Worm (Caenorhabditis elegans) whole organism, young adult: Measurements from ENCODE around the gene ceeh-1.

ENCODE experiments used
- B0336.3 ChIP-seq: fragments of 200-800 bp; sonication (Bioruptor generic); IDR thresholded peaks from 2 replicates; pipeline ENCODE4 v1.3.6; 2022; ENCODE audit warnings: missing genetic modification characterization, missing compliant biosample characterization
- F39B2.1 ChIP-seq: fragments of 200-800 bp; sonication (Bioruptor generic); IDR thresholded peaks from 2 replicates; pipeline ENCODE4 v1.3.6; 2022; ENCODE audit warnings: missing genetic modification reagents, missing genetic modification characterization, missing compliant biosample characterization
- F55B11.4 ChIP-seq: sonication (generic microtip); optimal IDR thresholded peaks from 2 replicates; lab custom pipeline; 2016; ENCODE audit warnings: missing compliant biosample characterization, missing genetic modification characterization, borderline replicate concordance; ENCODE audit not compliant: insufficient read depth
- K12H6.12 ChIP-seq: fragments of 200-800 bp; sonication (Bioruptor generic); optimal IDR thresholded peaks from 2 replicates; lab custom pipeline; 2018; ENCODE audit warnings: mild to moderate bottlenecking, missing genetic modification characterization, missing compliant biosample characterization
- Y53G8AR.9 ChIP-seq: fragments of 200-800 bp; sonication (Bioruptor generic); conservative IDR thresholded peaks from 2 replicates; pipeline ENCODE4 v1.3.6; 2022; ENCODE audit warnings: missing genetic modification reagents, missing genetic modification characterization, missing compliant biosample characterization
- Y56A3A.18 ChIP-seq: fragments of 200-800 bp; sonication (Bioruptor generic); IDR thresholded peaks from 2 replicates; pipeline ENCODE4 v1.3.6; 2022; ENCODE audit warnings: missing genetic modification reagents, missing genetic modification characterization, missing compliant biosample characterization
- attf-6 ChIP-seq: fragments of 200-800 bp; sonication (Bioruptor generic); IDR thresholded peaks from 2 replicates; pipeline ENCODE4 v1.3.6; 2022; ENCODE audit warnings: missing genetic modification reagents, missing genetic modification characterization, missing compliant biosample characterization
- cebp-1 ChIP-seq, 2 experiments: fragments of 200-800 bp in 1 of 2; sonication (Bioruptor generic) in 1 of 2; sonication (generic microtip) in 1 of 2; IDR thresholded peaks in 1 of 2; optimal IDR thresholded peaks in 1 of 2; 2 replicates each; pipeline versions ENCODE4 v1.3.6 to Lab custom; 2017 to 2022; ENCODE audit warnings: missing compliant biosample characterization in 2 of 2, missing genetic modification characterization in 2 of 2, mild to moderate bottlenecking in 1 of 2, missing genetic modification reagents in 1 of 2, moderate library complexity in 1 of 2
- ceh-91 ChIP-seq: fragments of 200-800 bp; sonication (Bioruptor generic); IDR thresholded peaks from 2 replicates; pipeline ENCODE4 v1.3.6; 2022; ENCODE audit warnings: missing genetic modification reagents, missing genetic modification characterization, missing compliant biosample characterization
- dox-1 ChIP-seq: fragments of 200-800 bp; sonication (Bioruptor generic); IDR thresholded peaks from 2 replicates; pipeline ENCODE4 v1.3.6; 2022; ENCODE audit warnings: missing genetic modification reagents, missing genetic modification characterization, missing compliant biosample characterization
- efl-1 ChIP-seq: fragments of 150-350 bp; optimal IDR thresholded peaks from 2 replicates; lab custom pipeline; 2014; ENCODE audit warnings: missing biosample characterization, missing genetic modification reagents, missing genetic modification characterization
- egrh-3 ChIP-seq: fragments of 200-800 bp; sonication (Bioruptor generic); IDR thresholded peaks from 2 replicates; pipeline ENCODE4 v1.3.6; 2022; ENCODE audit warnings: missing genetic modification reagents, missing genetic modification characterization, missing compliant biosample characterization
- hlh-26 ChIP-seq: fragments of 200-800 bp; sonication (Bioruptor generic); conservative IDR thresholded peaks from 2 replicates; pipeline ENCODE4 v1.3.6; 2022; ENCODE audit warnings: missing genetic modification reagents, missing genetic modification characterization, missing compliant biosample characterization
- hmg-1.2 ChIP-seq: fragments of 200-800 bp; sonication (Bioruptor generic); IDR thresholded peaks from 2 replicates; pipeline ENCODE4 v1.3.6; 2022; ENCODE audit warnings: missing genetic modification reagents, missing genetic modification characterization, missing compliant biosample characterization
- hrde-1 ChIP-seq: sonication (generic microtip); optimal IDR thresholded peaks from 2 replicates; lab custom pipeline; 2016; ENCODE audit warnings: missing genetic modification characterization, mild to moderate bottlenecking, missing compliant biosample characterization, moderate library complexity, missing genotype, missing genetic modification reagents, borderline replicate concordance
- let-526 ChIP-seq: fragments of 200-800 bp; sonication (Bioruptor generic); IDR thresholded peaks from 2 replicates; pipeline ENCODE4 v1.3.6; 2022; ENCODE audit warnings: missing genetic modification reagents, missing genetic modification characterization, missing compliant biosample characterization
- lin-35 ChIP-seq, 3 experiments: fragments of 150-350 bp in 2 of 3; sonication (generic microtip) in 1 of 3; optimal IDR thresholded peaks; 2 replicates each; lab custom pipeline; 2014 to 2018; ENCODE audit warnings: missing biosample characterization in 3 of 3, missing genetic modification characterization in 3 of 3, missing genetic modification reagents in 3 of 3
- lin-54 ChIP-seq: fragments of 200-800 bp; sonication (Bioruptor generic); optimal IDR thresholded peaks from 2 replicates; lab custom pipeline; 2018; ENCODE audit warnings: mild to moderate bottlenecking, missing genetic modification characterization, missing compliant biosample characterization
- lsl-1 ChIP-seq: fragments of 200-800 bp; sonication (Bioruptor generic); optimal IDR thresholded peaks from 2 replicates; lab custom pipeline; 2018; ENCODE audit warnings: mild to moderate bottlenecking, missing genetic modification characterization, moderate library complexity, missing compliant biosample characterization
- madf-10 ChIP-seq: sonication (generic microtip); optimal IDR thresholded peaks from 2 replicates; lab custom pipeline; 2016; ENCODE audit warnings: mild to moderate bottlenecking, missing genetic modification characterization, missing compliant biosample characterization
- madf-8 ChIP-seq: fragments of 200-800 bp; sonication (Bioruptor generic); conservative IDR thresholded peaks from 2 replicates; pipeline ENCODE4 v1.3.6; 2022; ENCODE audit warnings: missing genetic modification reagents, missing genetic modification characterization, missing compliant biosample characterization
- nfya-1 ChIP-seq: sonication (generic microtip); optimal IDR thresholded peaks from 2 replicates; lab custom pipeline; 2017; ENCODE audit warnings: antibody characterized with exemption, missing compliant biosample characterization, missing genetic modification characterization, borderline replicate concordance; ENCODE audit not compliant: insufficient read depth
- nfyb-1 ChIP-seq: fragments of 200-800 bp; sonication (Bioruptor generic); IDR thresholded peaks from 2 replicates; pipeline ENCODE4 v1.3.6; 2022; ENCODE audit warnings: missing genetic modification reagents, missing genetic modification characterization, missing compliant biosample characterization
- nhr-80 ChIP-seq: sonication (generic microtip); optimal IDR thresholded peaks from 2 replicates; lab custom pipeline; 2016; ENCODE audit warnings: missing genetic modification characterization, missing compliant biosample characterization
- repo-1 ChIP-seq: sonication (generic microtip); optimal IDR thresholded peaks from 2 replicates; lab custom pipeline; 2017; ENCODE audit warnings: mild to moderate bottlenecking, missing genetic modification characterization, missing compliant biosample characterization
- snpc-1.3 ChIP-seq: sonication (generic microtip); optimal IDR thresholded peaks from 2 replicates; lab custom pipeline; 2017; ENCODE audit warnings: missing genetic modification characterization, mild to moderate bottlenecking, missing compliant biosample characterization, antibody characterized with exemption, moderate library complexity, missing genotype, missing genetic modification reagents; ENCODE audit not compliant: insufficient read depth
- snpc-3.4 ChIP-seq: sonication (generic microtip); optimal IDR thresholded peaks from 2 replicates; lab custom pipeline; 2017; ENCODE audit warnings: missing genetic modification characterization, mild to moderate bottlenecking, missing compliant biosample characterization, antibody characterized with exemption, moderate library complexity, missing genotype, missing genetic modification reagents
- snpc-4 ChIP-seq, 5 experiments: fragments of 150-350 bp in 1 of 5; sonication (generic microtip) in 4 of 5; optimal IDR thresholded peaks; 2 replicates each; lab custom pipeline; 2014 to 2018; ENCODE audit warnings: missing genetic modification characterization in 5 of 5, missing biosample characterization in 3 of 5, antibody characterized with exemption in 2 of 5, mild to moderate bottlenecking in 2 of 5, missing compliant biosample characterization in 2 of 5, missing genotype in 2 of 5, moderate library complexity in 2 of 5, missing genetic modification reagents in 1 of 5
- somi-1 ChIP-seq: fragments of 200-800 bp; sonication (Bioruptor generic); optimal IDR thresholded peaks from 2 replicates; lab custom pipeline; 2018; ENCODE audit warnings: mild to moderate bottlenecking, missing genetic modification characterization, missing compliant biosample characterization
- sptf-2 ChIP-seq: fragments of 200-800 bp; sonication (Bioruptor generic); optimal IDR thresholded peaks from 2 replicates; lab custom pipeline; 2018; ENCODE audit warnings: mild to moderate bottlenecking, missing genetic modification characterization, missing compliant biosample characterization
- tbp1 ChIP-seq: fragments of 200-800 bp; sonication (Bioruptor generic); optimal IDR thresholded peaks from 2 replicates; lab custom pipeline; 2018; ENCODE audit warnings: mild to moderate bottlenecking, missing genetic modification characterization, missing compliant biosample characterization
- tlf-1 ChIP-seq: fragments of 200-800 bp; sonication (Bioruptor generic); optimal IDR thresholded peaks from 2 replicates; lab custom pipeline; 2018; ENCODE audit warnings: mild to moderate bottlenecking, missing genetic modification characterization, missing compliant biosample characterization
- zfh-2 ChIP-seq: fragments of 200-800 bp; sonication (Bioruptor generic); conservative IDR thresholded peaks from 2 replicates; pipeline ENCODE4 v1.3.6; 2022; ENCODE audit warnings: missing genetic modification reagents, missing genetic modification characterization, missing compliant biosample characterization
- ztf-3 ChIP-seq: fragments of 200-800 bp; sonication (Bioruptor generic); optimal IDR thresholded peaks from 2 replicates; lab custom pipeline; 2018; ENCODE audit warnings: mild to moderate bottlenecking, missing genetic modification characterization, missing compliant biosample characterization
- ztf-6 ChIP-seq: fragments of 200-800 bp; sonication (Bioruptor generic); IDR thresholded peaks from 2 replicates; pipeline ENCODE4 v1.3.6; 2022; ENCODE audit warnings: missing genetic modification reagents, missing genetic modification characterization, missing compliant biosample characterization

The ceeh-1 gene

DNA sequence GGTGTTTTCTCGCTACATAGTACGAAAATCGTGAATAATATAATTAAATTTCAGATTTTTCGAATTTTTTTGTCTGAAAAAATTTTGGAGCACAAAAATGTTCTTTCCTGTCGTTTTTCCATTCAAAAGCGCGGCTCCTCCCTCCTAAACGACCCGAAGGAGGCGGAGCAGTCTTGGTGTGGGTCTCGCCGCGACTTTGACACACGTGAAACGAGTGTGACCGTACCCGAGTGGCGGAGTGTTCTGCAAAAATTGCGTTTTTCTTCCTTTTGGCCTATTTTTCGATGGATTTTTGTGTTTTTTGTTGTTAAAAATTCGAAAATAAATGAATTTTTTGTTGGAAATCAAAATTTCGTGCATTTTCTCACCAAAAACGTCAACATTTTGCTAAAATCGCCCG, 38.5 kb downstream of the ceeh-1 start, which contains the start of gene snt-2 (continued):
- peak; percentile 49 for TF ChIP-seq tbp1 (GFP tag; lab: Kevin White, UChicago)
- 0 out of 2 replicates have a peak, but pooled peaks have one; percentile 44 for TF ChIP-seq ceh-91 (GFP tag; lab: Robert Waterston, UW)
- TF ChIP-seq lsl-1 (GFP tag; lab: Kevin White, UChicago), result peak; percentile 92
- TF ChIP-seq dox-1 (GFP tag; lab: Robert Waterston, UW), result peak; percentile 83
- TF ChIP-seq madf-8, result 0 out of 2 replicates have a peak, but pooled peaks have one; percentile 13
- TF ChIP-seq tlf-1 (GFP tag; lab: Kevin White, UChicago), result peak; percentile 35
- no peak for TF ChIP-seq sptf-2 (GFP tag; lab: Kevin White, UChicago)
- peak; percentile 48 for TF ChIP-seq efl-1 (GFP tag; lab: Kevin White, UChicago)
- no peak for TF ChIP-seq Y53G8AR.9
- TF ChIP-seq madf-10, result no peak
- TF ChIP-seq nfya-1, result no peak
- no peak for TF ChIP-seq somi-1 (GFP tag; lab: Kevin White, UChicago)
- TF ChIP-seq snpc-1.3 (tag; lab: Kevin White, UChicago), result peak; percentile 69
- peak; percentile 75 for TF ChIP-seq zfh-2
- no peak for TF ChIP-seq cebp-1 (GFP tag; IDR thresholded peaks at IDR 0.05; lab: Robert Waterston, UW)
- TF ChIP-seq cebp-1 (tag; optimal IDR thresholded peaks at IDR 0.05; lab: Kevin White, UChicago), result peak; percentile 63
- TF ChIP-seq nfyb-1 (GFP tag; lab: Robert Waterston, UW), result 0 out of 2 replicates have a peak, but pooled peaks have one; percentile 36
- peak; percentile 35 for TF ChIP-seq hmg-1.2
- no peak for TF ChIP-seq hlh-26 (GFP tag; lab: Robert Waterston, UW)
- TF ChIP-seq lin-35 (GFP tag; optimal IDR thresholded peaks at IDR 0.05; lab: Kevin White, UChicago), result peak in 1 of 3 experiments; percentile 55
- peak; percentile 51 for TF ChIP-seq B0336.3 (GFP tag; lab: Robert Waterston, UW)
- peak; percentile 33 for TF ChIP-seq K12H6.12 (tag; lab: Kevin White, UChicago)
- no peak for TF ChIP-seq snpc-4 (GFP tag; optimal IDR thresholded peaks at IDR 0.05; lab: Kevin White, UChicago)
- peak in 1 of 4 experiments; percentile 3 for TF ChIP-seq snpc-4 (tag; optimal IDR thresholded peaks at IDR 0.05; lab: Kevin White, UChicago)
- TF ChIP-seq lin-54, result peak; percentile 58

DNA sequence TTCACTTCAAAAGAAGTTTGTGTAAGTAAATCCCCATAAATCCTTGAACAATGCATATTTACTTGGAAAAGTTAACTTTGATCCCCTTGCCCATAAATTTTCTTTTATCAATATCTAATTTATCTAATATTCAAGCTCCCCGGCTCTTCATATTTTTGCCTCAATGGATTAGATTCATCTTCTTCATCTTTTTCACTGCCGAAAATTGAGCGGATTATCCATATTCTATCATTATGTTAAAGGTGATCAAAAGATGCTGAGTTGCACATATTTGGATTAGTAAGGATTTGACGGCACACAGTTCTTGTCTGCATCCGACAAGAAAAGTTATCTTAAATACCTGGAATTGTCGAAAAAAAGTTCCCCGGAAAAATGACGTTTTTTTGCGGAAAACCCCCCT, 41.5 kb downstream of the ceeh-1 start:
- TF ChIP-seq hrde-1 (tag; lab: Kevin White, UChicago) (no peak), egrh-3 (GFP tag; lab: Robert Waterston, UW) (no peak), ztf-3 (no peak), repo-1 (no peak), attf-6 (GFP tag; lab: Robert Waterston, UW) (no peak), dox-1 (GFP tag; lab: Robert Waterston, UW) (no peak), ztf-6 (no peak), F55B11.4 (tag; lab: Kevin White, UChicago) (no peak)
- TF ChIP-seq, all 124 proteins: peak for 0

DNA sequence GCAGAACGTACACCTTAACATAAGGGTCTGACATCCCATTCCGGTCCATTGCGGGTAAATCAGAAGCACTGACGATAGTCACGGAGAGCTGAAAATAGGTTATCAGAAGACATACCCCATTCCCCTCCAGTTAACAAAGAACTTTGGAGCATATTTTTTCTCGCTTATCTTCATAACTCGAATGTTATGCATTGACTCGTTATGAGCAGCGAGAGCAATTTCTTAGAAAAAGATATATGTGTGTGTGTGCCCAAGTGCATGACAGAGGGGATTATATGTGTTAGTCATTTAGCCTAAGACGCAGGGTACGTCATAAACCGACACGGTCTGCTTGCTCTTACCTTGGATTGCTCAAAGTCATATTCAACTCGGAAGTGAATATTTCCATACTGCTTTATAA, 42.5 kb downstream of the ceeh-1 start:
- TF ChIP-seq F39B2.1 (GFP tag; lab: Robert Waterston, UW) (0 out of 2 replicates have a peak, but pooled peaks have one; percentile 38), ceh-91 (GFP tag; lab: Robert Waterston, UW) (no peak), snpc-3.4 (tag; lab: Kevin White, UChicago) (no peak), Y56A3A.18 (no peak), nhr-80 (tag; lab: Kevin White, UChicago) (no peak), let-526 (no peak), hlh-26 (GFP tag; lab: Robert Waterston, UW) (no peak)
